Worm (Caenorhabditis elegans): ENCODE data around the gene C05B5.17.

ce11 chrIII:9999235-9999634 lies at the start of gene C05B5.17:
- TF ChIP-seq zip-8 (tag; optimal IDR thresholded peaks at IDR 0.05): no peak
- no peak for TF ChIP-seq elt-3 (tag; optimal IDR thresholded peaks at IDR 0.05)
- TF ChIP-seq ces-1 (GFP tag; optimal IDR thresholded peaks at IDR 0.05): no peak
- no peak for TF ChIP-seq lsy-2 (tag; optimal IDR thresholded peaks at IDR 0.05)
- TF ChIP-seq elt-1 (tag; optimal IDR thresholded peaks at IDR 0.05; ENCODE audit: borderline replicate concordance, insufficient read depth): no peak
- no peak for TF ChIP-seq flh-1 (GFP tag; optimal IDR thresholded peaks at IDR 0.05)
- TF ChIP-seq pha-4 (tag; optimal IDR thresholded peaks at IDR 0.05): no peak
- no peak for TF ChIP-seq lin-13 (tag; optimal IDR thresholded peaks at IDR 0.05)
- no peak for TF ChIP-seq unc-120 (tag; optimal IDR thresholded peaks at IDR 0.05; ENCODE audit: poor library complexity, severe bottlenecking)

Measured in whole organism, mixed stage, embryonic.